Fruit fly (Drosophila melanogaster) whole organism: ENCODE data around the gene me31B.

Source experiments
- pan ChIP-seq: fragments of >200 bp; optimal IDR thresholded peaks from 2 replicates; lab custom pipeline; 2017
- psq ChIP-seq: fragments of >200 bp; optimal IDR thresholded peaks from 2 replicates; lab custom pipeline; 2017

DNA sequence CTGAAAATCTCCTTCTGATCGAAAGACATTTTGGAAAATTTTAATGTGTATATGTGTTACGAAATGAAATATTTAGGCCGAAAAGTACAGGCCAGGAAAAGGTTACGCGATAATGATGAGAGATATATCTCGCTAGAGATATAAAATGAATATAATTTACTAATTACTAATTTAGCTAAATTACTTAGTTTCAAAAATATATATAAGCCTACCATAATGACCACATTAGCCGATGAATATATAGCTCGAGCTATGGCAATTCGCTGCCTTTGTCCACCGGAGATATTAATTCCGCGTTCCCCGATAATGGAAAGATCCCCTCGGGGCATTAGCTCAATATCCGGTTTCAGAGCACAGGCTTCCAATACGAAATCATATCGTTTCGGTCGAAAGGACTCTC lies 47.7 kb upstream of the me31B start, which contains the start of gene Fum4:
- no peak for TF ChIP-seq pan (lab: Kevin White, UChicago)
- no peak for TF ChIP-seq psq
